Worm (Caenorhabditis elegans): ENCODE measurements around the gene Y116A8C.465.
"Not testable (repeated sequence)": the region's sequence is repeated elsewhere in the genome, so short reads cannot be mapped to it uniquely, and the experiment has no call there.

Gene Y116A8C.465

DNA sequence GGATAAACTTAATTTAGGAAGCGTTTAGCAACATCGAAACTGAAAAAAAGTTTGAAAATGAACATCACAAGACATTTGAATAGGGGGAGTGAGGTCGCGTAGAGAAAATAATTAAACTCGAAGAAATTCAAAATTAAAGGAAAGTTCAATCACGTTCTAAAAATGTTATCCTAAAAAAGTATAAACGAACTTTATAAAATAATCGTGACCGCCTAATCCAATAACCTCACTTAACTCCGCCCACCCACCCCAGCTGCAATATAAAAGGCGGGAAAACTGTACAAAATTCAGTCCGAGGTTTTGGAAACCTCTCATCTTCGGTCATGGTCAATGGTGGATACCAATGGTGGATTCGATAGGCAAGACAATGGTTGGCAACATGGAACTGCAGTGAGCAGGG is at the start of gene Y116A8C.465:
Y116A8C.465 (plus strand) TSS at position 301 of the 400 bp plus-strand sequence.
- not testable (repeated sequence) for TF ChIP-seq unc-62 (GFP tag; optimal IDR thresholded peaks at IDR 0.05)

- TF ChIP-seq unc-62 (GFP tag; optimal IDR thresholded peaks at IDR 0.05), result no peak
These were observed 44.0 kb upstream of the Y116A8C.465 start for ce11 chrIV:17021042-17021441.

DNA sequence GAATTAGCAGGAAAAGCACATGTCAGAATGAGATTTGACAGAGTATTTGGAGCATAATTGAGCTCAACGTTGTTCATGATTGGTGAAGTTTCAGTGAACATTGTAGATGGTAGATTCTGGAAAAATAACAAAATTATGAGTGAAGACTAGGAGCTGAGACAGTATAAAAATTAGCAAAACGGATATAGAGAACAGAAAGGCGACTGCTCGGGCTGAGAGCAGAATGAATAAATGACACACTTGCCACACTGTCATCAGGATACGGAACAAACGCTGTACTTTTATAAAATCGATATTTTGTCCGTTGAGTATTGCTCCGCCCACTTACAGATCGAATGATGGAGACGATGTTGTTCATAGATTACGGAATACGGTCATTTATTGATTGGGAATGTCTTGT is 40.0 kb upstream of the Y116A8C.465 start, which contains the start of gene dct-13:
dct-13 (minus strand) TSS at position 101 of the 400 bp plus-strand sequence.
- no peak for TF ChIP-seq unc-62 (GFP tag; optimal IDR thresholded peaks at IDR 0.05)

DNA sequence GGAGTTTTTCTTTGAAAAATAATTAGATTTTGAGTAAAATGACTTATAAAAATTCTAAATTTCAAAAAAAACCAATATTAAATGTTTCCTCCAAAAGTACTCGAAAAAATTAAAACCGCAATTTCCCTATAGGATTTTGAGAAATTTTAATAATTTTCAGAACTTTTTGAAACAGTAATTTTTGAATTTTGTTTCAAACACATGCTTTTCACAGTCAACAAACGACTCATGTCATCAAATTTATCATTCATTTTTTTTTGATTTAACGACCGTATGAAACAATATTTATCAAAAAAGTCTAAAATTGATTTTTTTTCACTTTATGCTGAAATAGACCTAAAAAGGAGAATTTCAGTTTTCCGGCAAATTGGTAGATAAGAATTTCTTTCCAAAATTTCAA is 38.5 kb upstream of the Y116A8C.465 start:
- TF ChIP-seq unc-62 (GFP tag; optimal IDR thresholded peaks at IDR 0.05), result no peak

ce11 chrIV:17030494-17030893 is 34.5 kb upstream of the Y116A8C.465 start, which contains the start of gene nhr-229:
nhr-229 (minus strand) TSS chrIV:17030594.
- TF ChIP-seq unc-62 (GFP tag; optimal IDR thresholded peaks at IDR 0.05), result no peak

DNA sequence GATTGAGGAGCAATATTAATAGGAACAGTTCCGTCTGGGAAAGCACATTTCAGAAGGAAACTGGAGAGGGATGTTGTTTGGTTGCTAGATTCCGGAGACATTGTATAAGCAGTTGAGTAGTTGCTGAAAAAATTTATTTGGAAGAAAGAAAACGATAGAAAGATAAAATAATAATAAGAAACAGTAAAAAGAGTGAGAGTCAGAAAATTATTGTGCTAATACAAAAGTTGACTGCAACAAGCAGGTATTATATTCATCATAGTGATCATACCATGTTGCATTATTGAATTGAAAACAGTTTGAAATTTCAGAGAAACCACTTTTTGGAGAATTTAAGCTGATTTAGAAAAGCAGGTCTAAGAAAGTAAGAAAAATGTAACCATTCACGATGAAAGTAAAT is 25.5 kb upstream of the Y116A8C.465 start, which contains the start of gene Y116A8C.19:
Y116A8C.19 (minus strand) TSS at position 101 of the 400 bp plus-strand sequence.
- no peak for TF ChIP-seq unc-62 (GFP tag; optimal IDR thresholded peaks at IDR 0.05)

DNA sequence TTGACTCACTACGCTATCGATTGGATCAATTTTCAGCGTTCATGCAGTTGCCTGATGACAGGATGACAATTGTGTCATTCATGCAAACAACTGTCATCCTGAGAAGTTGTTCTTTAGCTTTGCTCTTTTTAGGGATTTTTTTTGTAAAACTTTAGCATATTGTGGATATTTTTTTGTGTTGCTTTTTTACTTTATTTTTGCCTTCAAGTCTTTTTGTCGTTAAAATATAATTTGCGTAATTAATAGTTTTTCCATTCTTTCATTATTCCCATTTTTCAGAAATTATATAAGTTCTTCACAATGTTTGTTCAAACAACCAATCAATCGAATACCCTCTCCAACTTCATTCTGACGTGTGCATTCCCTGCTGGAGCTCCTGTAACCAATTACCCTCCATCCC is 24.4 kb upstream of the Y116A8C.465 start, which contains the start of gene Y116A8C.20:
Y116A8C.20 (plus strand) TSS at position 301 of the 400 bp plus-strand sequence.
- TF ChIP-seq unc-62 (GFP tag; optimal IDR thresholded peaks at IDR 0.05), result no peak

- no peak for TF ChIP-seq unc-62 (GFP tag; optimal IDR thresholded peaks at IDR 0.05)
These were observed 19.3 kb upstream of the Y116A8C.465 start, which contains the start of gene clec-195 for ce11 chrIV:17045691-17046090. clec-195 (minus strand) TSS chrIV:17045791.

DNA sequence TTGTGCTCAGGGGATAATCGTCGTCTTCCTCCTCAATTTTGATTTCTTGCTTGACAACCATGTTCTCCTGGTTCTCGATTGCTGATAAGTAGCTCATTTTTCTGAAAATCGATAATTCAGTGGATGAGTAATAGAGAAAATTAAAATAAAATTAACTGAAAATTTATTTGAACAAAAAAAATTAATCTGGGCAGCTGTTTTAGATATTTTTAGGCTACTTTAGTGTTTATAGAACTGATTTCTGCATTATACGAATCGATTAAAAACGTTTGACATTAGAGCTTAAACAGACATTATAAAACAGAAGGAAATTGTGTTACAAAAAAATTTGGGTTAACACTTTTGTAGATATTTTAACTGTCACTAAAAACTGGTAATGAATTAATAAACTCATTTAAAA is 16.8 kb upstream of the Y116A8C.465 start, which contains the start of gene athp-3:
athp-3 (minus strand) TSS at position 101 of the 400 bp plus-strand sequence.
- no peak for TF ChIP-seq unc-62 (GFP tag; optimal IDR thresholded peaks at IDR 0.05)

DNA sequence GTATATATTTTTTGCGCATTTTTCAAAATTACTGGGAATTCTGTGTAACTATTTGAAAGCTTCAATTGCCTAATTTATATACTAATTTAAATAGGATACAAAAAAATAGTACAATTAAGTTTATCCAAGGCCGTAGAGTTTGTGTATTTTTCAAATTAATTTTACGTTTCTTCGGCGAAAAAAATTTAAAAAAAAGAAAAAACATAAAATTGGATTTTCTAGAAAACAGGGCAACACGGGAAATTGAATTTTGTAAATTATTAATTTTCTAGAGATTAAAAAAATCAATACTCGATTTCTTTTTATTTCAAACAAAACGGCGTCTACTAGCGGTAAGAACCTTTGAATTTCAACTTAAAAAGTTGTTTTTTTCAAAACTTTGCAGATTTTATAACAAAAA is 11.8 kb upstream of the Y116A8C.465 start, which contains the start of gene Y116A8C.23:
Y116A8C.23 (plus strand) TSS at position 301 of the 400 bp plus-strand sequence.
- TF ChIP-seq unc-62 (GFP tag; optimal IDR thresholded peaks at IDR 0.05), result no peak

- TF ChIP-seq unc-62 (GFP tag; optimal IDR thresholded peaks at IDR 0.05), result no peak
These were observed 7.0 kb upstream of the Y116A8C.465 start, which contains the start of gene Y116A8C.44 for ce11 chrIV:17058036-17058435. Y116A8C.44 (minus strand) TSS chrIV:17058136.

DNA sequence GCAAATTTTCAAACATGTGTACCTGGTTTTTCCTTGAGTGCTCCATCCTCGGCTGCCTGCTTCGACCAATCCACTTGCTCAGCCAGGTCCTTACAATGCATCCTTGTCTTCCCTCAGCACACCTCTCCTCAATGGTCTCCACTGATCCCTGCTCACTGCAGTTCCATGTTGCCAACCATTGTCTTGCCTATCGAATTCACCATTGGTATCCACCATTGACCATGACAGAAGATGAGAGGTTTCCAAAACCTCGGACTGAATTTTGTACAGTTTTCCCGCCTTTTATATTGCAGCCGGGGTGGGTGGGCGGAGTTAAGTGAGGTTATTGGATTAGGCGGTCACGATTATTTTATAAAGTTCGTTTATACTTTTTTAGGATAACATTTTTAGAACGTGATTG is 1.3 kb upstream of the Y116A8C.465 start, which contains the start of gene Y116A8C.467:
Y116A8C.467 (minus strand) TSS at position 101 of the 400 bp plus-strand sequence.
- not testable (repeated sequence) for TF ChIP-seq unc-62 (GFP tag; optimal IDR thresholded peaks at IDR 0.05)

ce11 chrIV:17070791-17071190 is 5.8 kb downstream of the Y116A8C.465 start, which contains the start of gene Y116A8C.24:
Y116A8C.24 (minus strand) TSS chrIV:17070891.
- not testable (repeated sequence) for TF ChIP-seq unc-62 (GFP tag; optimal IDR thresholded peaks at IDR 0.05)

ce11 chrIV:17078649-17079048 is 13.6 kb downstream of the Y116A8C.465 start, which contains the start of gene Y116A8C.25:
Y116A8C.25 (minus strand) TSS chrIV:17078749.
- no peak for TF ChIP-seq unc-62 (GFP tag; optimal IDR thresholded peaks at IDR 0.05)

ce11 chrIV:17084317-17084716 is 19.3 kb downstream of the Y116A8C.465 start:
- no peak for TF ChIP-seq unc-62 (GFP tag; optimal IDR thresholded peaks at IDR 0.05)

- TF ChIP-seq unc-62 (GFP tag; optimal IDR thresholded peaks at IDR 0.05), result no peak
These were observed 19.8 kb downstream of the Y116A8C.465 start for ce11 chrIV:17084839-17085238.
